Fruit fly (Drosophila melanogaster) whole organism, prepupa: ENCODE results near the gene Oseg4.

Experiments used
- Blimp-1 ChIP-seq: fragments of 200-800 bp; sonication (Bioruptor generic); optimal IDR thresholded peaks from 3 replicates; lab custom pipeline; 2017; ENCODE audit warnings: missing biosample characterization, missing genetic modification characterization, mild to moderate bottlenecking, moderate library complexity, missing genetic modification reagents
- CG10631 ChIP-seq: fragments of 200-800 bp; sonication (Bioruptor generic); optimal IDR thresholded peaks from 2 replicates; lab custom pipeline; 2016; ENCODE audit warnings: missing biosample characterization, missing genetic modification characterization
- CG10669 ChIP-seq: fragments of 200-800 bp; sonication (Bioruptor generic); optimal IDR thresholded peaks from 3 replicates; lab custom pipeline; 2018; ENCODE audit warnings: missing biosample characterization, mild to moderate bottlenecking, missing genetic modification characterization, moderate library complexity
- CG11294 ChIP-seq: fragments of 200-800 bp; sonication (Bioruptor generic); IDR thresholded peaks from 2 replicates; pipeline ENCODE4 v1.3.6; 2022; ENCODE audit warnings: missing biosample characterization, missing genetic modification characterization
- CG11762 ChIP-seq: fragments of 200-800 bp; sonication (Bioruptor generic); optimal IDR thresholded peaks from 3 replicates; lab custom pipeline; 2016; ENCODE audit warnings: missing biosample characterization, missing genetic modification characterization; ENCODE audit not compliant: insufficient read depth
- CG11902 ChIP-seq: fragments of 200-800 bp; sonication (Bioruptor generic); optimal IDR thresholded peaks from 3 replicates; lab custom pipeline; 2016; ENCODE audit warnings: missing biosample characterization, missing genetic modification characterization
- CG15336 ChIP-seq: fragments of 200-800 bp; sonication (Bioruptor generic); IDR thresholded peaks from 2 replicates; pipeline ENCODE4 v1.3.6; 2022; ENCODE audit warnings: missing biosample characterization, missing genetic modification characterization
- CG1621 ChIP-seq: fragments of 200-800 bp; sonication (Bioruptor generic); optimal IDR thresholded peaks from 3 replicates; lab custom pipeline; 2018; ENCODE audit warnings: missing biosample characterization, mild to moderate bottlenecking, missing genetic modification characterization
- CG32006 ChIP-seq: fragments of 200-800 bp; sonication (Bioruptor generic); optimal IDR thresholded peaks from 3 replicates; lab custom pipeline; 2017; ENCODE audit warnings: missing biosample characterization, mild to moderate bottlenecking, missing genetic modification characterization
- CG3919 ChIP-seq: fragments of 200-800 bp; sonication (Bioruptor generic); optimal IDR thresholded peaks from 3 replicates; lab custom pipeline; 2016; ENCODE audit warnings: missing biosample characterization, missing genetic modification characterization
- CG4318 ChIP-seq: fragments of 200-800 bp; sonication (Bioruptor generic); optimal IDR thresholded peaks from 3 replicates; lab custom pipeline; 2017; ENCODE audit warnings: missing biosample characterization, mild to moderate bottlenecking, missing genetic modification characterization
- CG6276 ChIP-seq: fragments of 200-800 bp; sonication (Bioruptor generic); optimal IDR thresholded peaks from 2 replicates; lab custom pipeline; 2017; ENCODE audit warnings: missing biosample characterization, mild to moderate bottlenecking, missing genetic modification characterization
- CG6792 ChIP-seq: fragments of 200-800 bp; sonication (Bioruptor generic); optimal IDR thresholded peaks from 3 replicates; lab custom pipeline; 2016; ENCODE audit warnings: missing biosample characterization, missing genetic modification characterization
- CG6808 ChIP-seq: fragments of 200-800 bp; sonication (Bioruptor generic); optimal IDR thresholded peaks from 3 replicates; lab custom pipeline; 2017; ENCODE audit warnings: missing biosample characterization, missing genetic modification characterization, mild to moderate bottlenecking, moderate library complexity, missing genetic modification reagents
- CG8119 ChIP-seq: fragments of 200-800 bp; sonication (Bioruptor generic); IDR thresholded peaks from 3 replicates; pipeline ENCODE4 v1.3.6; 2022; ENCODE audit warnings: missing biosample characterization, missing genetic modification characterization
- CG8319 ChIP-seq: fragments of 200-800 bp; sonication (Bioruptor generic); optimal IDR thresholded peaks from 3 replicates; lab custom pipeline; 2016; ENCODE audit warnings: missing biosample characterization, missing genetic modification characterization
- Eip75B ChIP-seq: fragments of 200-800 bp; sonication (Bioruptor generic); optimal IDR thresholded peaks from 3 replicates; lab custom pipeline; 2016; ENCODE audit warnings: missing biosample characterization, missing genetic modification characterization
- Eip78C ChIP-seq: fragments of 200-800 bp; sonication (Bioruptor generic); peaks from one replicate; lab custom pipeline; 2016; ENCODE audit warnings: missing biosample characterization, missing genetic modification characterization
- Eip93F ChIP-seq: fragments of 200-800 bp; sonication (Bioruptor generic); optimal IDR thresholded peaks from 2 replicates; lab custom pipeline; 2016; ENCODE audit warnings: missing biosample characterization, mild to moderate bottlenecking, missing genetic modification characterization
- Ets21C ChIP-seq: fragments of 200-800 bp; sonication (Bioruptor generic); optimal IDR thresholded peaks from 3 replicates; lab custom pipeline; 2016; ENCODE audit warnings: missing biosample characterization, missing genetic modification characterization
- Ets96B ChIP-seq: fragments of 200-800 bp; optimal IDR thresholded peaks from 2 replicates; lab custom pipeline; 2019; ENCODE audit warnings: missing biosample characterization, mild to moderate bottlenecking, missing genetic modification characterization, moderate library complexity
- Gug ChIP-seq: fragments of 200-800 bp; sonication (Bioruptor generic); IDR thresholded peaks from 2 replicates; pipeline ENCODE4 v1.3.6; 2022; ENCODE audit warnings: missing biosample characterization, missing genetic modification characterization
- Hr38 ChIP-seq: sonication (Bioruptor generic); optimal IDR thresholded peaks from 2 replicates; lab custom pipeline; 2016; ENCODE audit warnings: missing biosample characterization, missing genetic modification characterization
- Hr4 ChIP-seq: fragments of 200-800 bp; sonication (Bioruptor generic); optimal IDR thresholded peaks from 3 replicates; lab custom pipeline; 2016; ENCODE audit warnings: missing biosample characterization, missing genetic modification characterization
- Lpt ChIP-seq: fragments of 200-800 bp; sonication (Bioruptor generic); optimal IDR thresholded peaks from 3 replicates; lab custom pipeline; 2016; ENCODE audit warnings: missing biosample characterization, missing genetic modification characterization
- Met ChIP-seq: fragments of 200-800 bp; sonication (Bioruptor generic); optimal IDR thresholded peaks from 3 replicates; lab custom pipeline; 2016; ENCODE audit warnings: missing biosample characterization, missing genetic modification characterization
- OdsH ChIP-seq: fragments of 200-800 bp; sonication (Bioruptor generic); optimal IDR thresholded peaks from 3 replicates; lab custom pipeline; 2016; ENCODE audit warnings: missing biosample characterization, missing genetic modification characterization
- Smox ChIP-seq: fragments of 200-800 bp; sonication (Bioruptor generic); optimal IDR thresholded peaks from 3 replicates; lab custom pipeline; 2016; ENCODE audit warnings: missing biosample characterization, missing genetic modification characterization
- Sox102F ChIP-seq: fragments of 200-800 bp; sonication (Bioruptor generic); optimal IDR thresholded peaks from 2 replicates; lab custom pipeline; 2016; ENCODE audit warnings: missing biosample characterization, mild to moderate bottlenecking, missing genetic modification characterization
- Sox14 ChIP-seq: fragments of 200-800 bp; sonication (Bioruptor generic); optimal IDR thresholded peaks from 3 replicates; lab custom pipeline; 2016; ENCODE audit warnings: missing biosample characterization, missing genetic modification characterization
- Sox15 ChIP-seq: fragments of 200-800 bp; sonication (Bioruptor generic); optimal IDR thresholded peaks from 3 replicates; lab custom pipeline; 2016; ENCODE audit warnings: missing biosample characterization, missing genetic modification characterization
- achi ChIP-seq: fragments of 200-800 bp; sonication (Bioruptor generic); optimal IDR thresholded peaks from 3 replicates; lab custom pipeline; 2016; ENCODE audit warnings: missing biosample characterization, missing genetic modification characterization
- cyc ChIP-seq: fragments of 200-800 bp; sonication (Bioruptor generic); optimal IDR thresholded peaks from 3 replicates; lab custom pipeline; 2016; ENCODE audit warnings: missing biosample characterization, missing genetic modification characterization
- dsx ChIP-seq: fragments of 200-800 bp; optimal IDR thresholded peaks from 3 replicates; lab custom pipeline; 2019; ENCODE audit warnings: missing biosample characterization, mild to moderate bottlenecking, missing genetic modification characterization, moderate library complexity; ENCODE audit not compliant: poor library complexity, severe bottlenecking
- eg ChIP-seq: fragments of 200-800 bp; sonication (Bioruptor generic); IDR thresholded peaks from 3 replicates; pipeline ENCODE4 v1.3.6; 2022; ENCODE audit warnings: missing biosample characterization, missing genetic modification characterization
- fd85E ChIP-seq: fragments of 200-800 bp; sonication (Bioruptor generic); optimal IDR thresholded peaks from 3 replicates; lab custom pipeline; 2016; ENCODE audit warnings: missing biosample characterization, missing genetic modification characterization
- fkh ChIP-seq: fragments of 200-800 bp; sonication (Bioruptor generic); optimal IDR thresholded peaks from 3 replicates; lab custom pipeline; 2017; ENCODE audit warnings: missing biosample characterization, mild to moderate bottlenecking, missing genetic modification characterization, moderate library complexity
- lz ChIP-seq: fragments of 200-800 bp; sonication (Bioruptor generic); optimal IDR thresholded peaks from 3 replicates; lab custom pipeline; 2016; ENCODE audit warnings: missing biosample characterization, missing genetic modification characterization
- net ChIP-seq: fragments of 200-800 bp; sonication (Bioruptor generic); optimal IDR thresholded peaks from 3 replicates; lab custom pipeline; 2016; ENCODE audit warnings: missing biosample characterization, missing genetic modification characterization
- pdm3 ChIP-seq: fragments of 200-800 bp; sonication (Bioruptor generic); optimal IDR thresholded peaks from 3 replicates; lab custom pipeline; 2016; ENCODE audit warnings: missing biosample characterization, missing genetic modification characterization
- spab ChIP-seq: fragments of 200-800 bp; sonication (Bioruptor generic); optimal IDR thresholded peaks from 2 replicates; lab custom pipeline; 2017; ENCODE audit warnings: missing biosample characterization, mild to moderate bottlenecking, missing genetic modification characterization, missing genetic modification reagents
- ss ChIP-seq, 2 experiments: fragments of 200-800 bp; sonication (Bioruptor generic); optimal IDR thresholded peaks; 2 replicates in 1 of 2; 3 replicates in 1 of 2; lab custom pipeline; 2017 to 2018; ENCODE audit warnings: mild to moderate bottlenecking in 2 of 2, missing biosample characterization in 2 of 2, missing genetic modification characterization in 2 of 2, moderate library complexity in 1 of 2
- svp ChIP-seq: fragments of 200-800 bp; sonication (Bioruptor generic); peaks from one replicate; lab custom pipeline; 2016; ENCODE audit warnings: missing biosample characterization, missing genetic modification characterization
- topi ChIP-seq: fragments of 200-800 bp; sonication (Bioruptor generic); optimal IDR thresholded peaks from 3 replicates; lab custom pipeline; 2016; ENCODE audit warnings: missing biosample characterization, missing genetic modification characterization
- vri ChIP-seq: fragments of 200-800 bp; sonication (Bioruptor generic); optimal IDR thresholded peaks from 3 replicates; lab custom pipeline; 2016; ENCODE audit warnings: missing biosample characterization, mild to moderate bottlenecking, missing genetic modification characterization

The Oseg4 gene

dm6 chr3L:1692122-1692786 is 43.3 kb downstream of the Oseg4 start (continued):
- TF ChIP-seq CG6808 (GFP tag; lab: Kevin White, UChicago) (peak; percentile 88), CG32006 (GFP tag; lab: Kevin White, UChicago) (peak; percentile 87), fkh (GFP tag; lab: Kevin White, UChicago) (no peak), Sox102F (GFP tag; lab: Kevin White, UChicago) (peak; percentile 91), cyc (GFP tag; lab: Kevin White, UChicago) (peak; percentile 87), CG6276 (GFP tag; lab: Kevin White, UChicago) (peak; percentile 48), topi (GFP tag; lab: Kevin White, UChicago) (peak; percentile 90), CG10631 (peak; percentile 91), Eip75B (peak; percentile 93), CG3919 (GFP tag; lab: Kevin White, UChicago) (peak; percentile 87), achi (GFP tag; lab: Kevin White, UChicago) (peak; percentile 87), Lpt (peak; percentile 77), CG11902 (GFP tag; lab: Kevin White, UChicago) (peak; percentile 78), Ets96B (peak; percentile 84), Sox15 (GFP tag; lab: Kevin White, UChicago) (peak; percentile 85), vri (peak; percentile 89), Hr38 (GFP tag; lab: Kevin White, UChicago) (no peak), net (peak; percentile 87), Gug (GFP tag; lab: Robert Waterston, UW) (peak; percentile 76), CG11762 (GFP tag; lab: Kevin White, UChicago) (peak; percentile 70), Sox14 (peak; percentile 93), CG10669 (GFP tag; lab: Kevin White, UChicago) (peak; percentile 83), fd85E (peak; percentile 8), CG1621 (tag; lab: Kevin White, UChicago) (peak; percentile 89), Eip93F (peak; percentile 85), Blimp-1 (GFP tag; lab: Kevin White, UChicago) (peak; percentile 73), CG11294 (GFP tag; lab: Robert Waterston, UW) (0 out of 2 replicates have a peak, but pooled peaks have one; percentile 41)
- TF ChIP-seq, all 60 proteins: peak for 58

dm6 chr3L:1690727-1691413 is 44.7 kb downstream of the Oseg4 start:
- TF ChIP-seq lz, result peak; percentile 52
- peak; percentile 44 for TF ChIP-seq Smox
- peak; percentile 20 for TF ChIP-seq Blimp-1 (GFP tag; lab: Kevin White, UChicago)
- peak; percentile 68 for TF ChIP-seq CG11762 (GFP tag; lab: Kevin White, UChicago)
- peak; percentile 72 for TF ChIP-seq topi (GFP tag; lab: Kevin White, UChicago)
- TF ChIP-seq Sox102F (GFP tag; lab: Kevin White, UChicago), result peak; percentile 27
- peak; percentile 14 for TF ChIP-seq Ets21C (GFP tag; lab: Kevin White, UChicago)
- peak; percentile 93 for TF ChIP-seq Eip78C (GFP tag; lab: Kevin White, UChicago)
- peak; percentile 75 for TF ChIP-seq dsx (GFP tag; lab: Kevin White, UChicago)
- peak; percentile 80 for TF ChIP-seq Hr4
- TF ChIP-seq cyc (GFP tag; lab: Kevin White, UChicago), result peak; percentile 78
- TF ChIP-seq Eip75B, result peak; percentile 80
- peak; percentile 75 for TF ChIP-seq CG15336 (GFP tag; lab: Robert Waterston, UW)
- TF ChIP-seq Gug (GFP tag; lab: Robert Waterston, UW), result peak; percentile 72
- TF ChIP-seq CG1621 (tag; lab: Kevin White, UChicago), result peak; percentile 51
- peak; percentile 81 for TF ChIP-seq Ets96B
- peak; percentile 81 for TF ChIP-seq CG32006 (GFP tag; lab: Kevin White, UChicago)
- TF ChIP-seq CG4318 (GFP tag; lab: Kevin White, UChicago), result peak; percentile 64
- peak; percentile 85 for TF ChIP-seq eg (GFP tag; lab: Robert Waterston, UW)
- TF ChIP-seq spab (GFP tag; lab: Kevin White, UChicago), result peak; percentile 81
- peak; percentile 78 for TF ChIP-seq svp (GFP tag; lab: Kevin White, UChicago)
- peak; percentile 77 to 83 for TF ChIP-seq ss (GFP tag; optimal IDR thresholded peaks at IDR 0.05; lab: Kevin White, UChicago)
- TF ChIP-seq fd85E, result peak; percentile 23
- TF ChIP-seq Met (GFP tag; lab: Kevin White, UChicago), result peak; percentile 65
- TF ChIP-seq CG3919 (GFP tag; lab: Kevin White, UChicago), result peak; percentile 87
- TF ChIP-seq achi (GFP tag; lab: Kevin White, UChicago), result peak; percentile 78
- peak; percentile 45; the same call in 1 of the 2 replicates for TF ChIP-seq CG11294 (GFP tag; lab: Robert Waterston, UW)
- TF ChIP-seq CG6792 (GFP tag; lab: Kevin White, UChicago), result peak; percentile 59
- peak; percentile 75 for TF ChIP-seq CG8119 (GFP tag; lab: Robert Waterston, UW)
- TF ChIP-seq CG8319 (GFP tag; lab: Kevin White, UChicago), result peak; percentile 60
- peak; percentile 83 for TF ChIP-seq CG6808 (GFP tag; lab: Kevin White, UChicago)
- TF ChIP-seq pdm3 (GFP tag; lab: Kevin White, UChicago), result peak; percentile 66
- TF ChIP-seq OdsH (GFP tag; lab: Kevin White, UChicago), result peak; percentile 76
